Worm (Caenorhabditis elegans): ENCODE results near the gene spat-2.

ce11 chrIII:11099864-11100263 lies 63.1 kb downstream of the spat-2 start, which contains the start of gene hmt-1:
- TF ChIP-seq ztf-29 (GFP tag; IDR thresholded peaks at IDR 0.05) (no peak), ref-1 (GFP tag; conservative IDR thresholded peaks at IDR 0.05) (no peak), flt-1 (GFP tag; IDR thresholded peaks at IDR 0.05) (no peak), ztf-23 (GFP tag; IDR thresholded peaks at IDR 0.05) (no peak)
